Fruit fly (Drosophila melanogaster): ENCODE results near the gene CG42788.

DNA sequence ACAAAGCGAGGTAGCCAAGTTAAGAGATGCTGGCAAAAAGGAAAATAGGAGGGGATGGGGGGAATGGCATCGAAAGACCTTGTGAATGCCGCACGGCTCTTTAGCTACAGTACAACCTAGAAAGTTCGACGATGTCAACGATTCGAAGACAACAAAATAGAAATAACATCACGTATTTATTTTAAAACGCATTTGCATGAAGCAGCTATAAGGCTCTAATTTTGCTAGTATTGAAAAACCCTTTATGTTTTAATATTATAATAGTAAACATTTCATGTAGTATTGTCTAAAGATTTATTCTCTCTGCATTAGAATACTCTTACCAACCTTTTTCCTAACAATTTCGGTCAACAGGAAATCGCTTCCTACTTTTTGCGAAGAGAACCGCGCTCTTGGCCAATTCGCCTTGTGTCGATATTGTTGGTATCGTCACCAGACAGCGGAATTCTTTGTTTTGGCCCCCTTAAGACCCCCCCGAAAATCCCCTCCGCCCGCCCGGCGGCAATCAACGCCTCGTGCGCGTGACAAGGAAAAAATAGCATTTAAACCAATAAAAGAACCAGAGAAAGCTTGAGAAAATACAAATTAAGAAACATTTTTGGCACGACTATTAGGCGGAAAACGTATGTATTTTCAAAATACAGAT, 47.1 kb downstream of the CG42788 start:
- TF ChIP-seq onecut (GFP tag; IDR thresholded peaks at IDR 0.05) (no peak), Blimp-1 (GFP tag; optimal IDR thresholded peaks at IDR 0.05) (no peak), CG13287 (GFP tag; IDR thresholded peaks at IDR 0.05; ENCODE audit: partially characterized antibody) (no peak), CG10209 (GFP tag; optimal IDR thresholded peaks at IDR 0.05) (no peak), Bgb (GFP tag; IDR thresholded peaks at IDR 0.05; ENCODE audit: partially characterized antibody) (no peak)
